Worm (Caenorhabditis elegans): ENCODE data around the gene Y53C12A.10.

- TF ChIP-seq him-1 (tag; optimal IDR thresholded peaks at IDR 0.05) (no peak), dao-5 (tag; optimal IDR thresholded peaks at IDR 0.05) (no peak)
Measured at ce11 chrII:9684175-9684574, 20.5 kb downstream of the Y53C12A.10 start.
